Fruit fly (Drosophila melanogaster): ENCODE data around the gene LysX.

The LysX gene

dm6 chr3L:1149230-1149629 lies 45.9 kb downstream of the LysX start (continued):
- TF ChIP-seq bsh (GFP tag; optimal IDR thresholded peaks at IDR 0.05) (peak in 1 of 2 experiments; percentile 1), prd (optimal IDR thresholded peaks at IDR 0.05) (no peak), prd (GFP tag; IDR thresholded peaks at IDR 0.05) (peak; percentile 55; the same call in 2 of the 3 replicates), CG2712 (tag; optimal IDR thresholded peaks at IDR 0.05) (peak; percentile 8), gem (tag; optimal IDR thresholded peaks at IDR 0.05) (peak; percentile 22), tgo (GFP tag; IDR thresholded peaks at IDR 0.05) (0 out of 3 replicates have a peak, but pooled peaks have one; percentile 14), CG9797 (GFP tag; optimal IDR thresholded peaks at IDR 0.05) (no peak), sens (GFP tag) (peak; percentile 10), Ets65A (GFP tag) (peak; percentile 29)

DNA sequence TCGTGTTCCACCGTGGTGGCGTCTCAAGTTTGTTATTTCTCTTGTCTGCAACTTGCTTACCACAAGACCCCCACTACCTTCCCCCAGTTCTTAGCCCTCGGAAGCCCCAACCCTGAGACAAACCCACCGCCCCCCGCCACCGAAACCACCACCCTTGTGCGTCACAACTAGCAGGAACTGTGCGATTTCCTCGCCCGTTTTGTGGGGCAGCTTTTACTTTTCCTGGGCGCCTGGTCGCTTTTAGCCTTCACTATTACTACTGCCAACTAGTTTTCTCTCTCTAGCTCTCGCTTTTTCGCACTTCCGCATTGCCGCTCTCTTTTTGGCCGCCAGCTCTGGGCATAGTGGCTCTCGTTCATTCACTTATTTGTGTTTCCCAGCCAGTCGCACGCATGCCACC lies 48.6 kb downstream of the LysX start:
- no peak for TF ChIP-seq nerfin-2 (GFP tag; IDR thresholded peaks at IDR 0.05; ENCODE audit: partially characterized antibody)
- TF ChIP-seq abd-A (tag; optimal IDR thresholded peaks at IDR 0.05) = peak; percentile 78
- no peak for TF ChIP-seq CG14014 (GFP tag; IDR thresholded peaks at IDR 0.05)
- no peak for TF ChIP-seq CG14860 (GFP tag; IDR thresholded peaks at IDR 0.05; ENCODE audit: partially characterized antibody)
- TF ChIP-seq CG15269 (tag; optimal IDR thresholded peaks at IDR 0.05) = no peak
- TF ChIP-seq CG31224 (GFP tag; IDR thresholded peaks at IDR 0.05) = peak; percentile 97
- TF ChIP-seq CG18011 (GFP tag; optimal IDR thresholded peaks at IDR 0.05) = no peak
- TF ChIP-seq scrt (GFP tag; optimal IDR thresholded peaks at IDR 0.05) = peak; percentile 40
